Worm (Caenorhabditis elegans) whole organism, L4 larva: Measurements from ENCODE around the gene srg-34.

ENCODE experiments used
- ceh-32 ChIP-seq: sonication (generic microtip); optimal IDR thresholded peaks from 2 replicates; lab custom pipeline; 2016; ENCODE audit warnings: mild to moderate bottlenecking, missing genetic modification characterization, missing compliant biosample characterization; ENCODE audit not compliant: poor library complexity
- lin-15B ChIP-seq: fragments of 150-350 bp; sonication (generic microtip); optimal IDR thresholded peaks from 3 replicates; lab custom pipeline; 2014; ENCODE audit warnings: missing biosample characterization, missing genetic modification characterization
- mdl-1 ChIP-seq, 2 experiments: fragments of 150-350 bp in 1 of 2; sonication (generic microtip) in 1 of 2; optimal IDR thresholded peaks; 2 replicates each; lab custom pipeline; 2014 to 2017; ENCODE audit warnings: missing biosample characterization in 2 of 2, missing genetic modification characterization in 2 of 2
- nhr-41 ChIP-seq: fragments of 200-800 bp; sonication (Bioruptor generic); IDR thresholded peaks from 2 replicates; pipeline ENCODE4 v1.3.6; 2022; ENCODE audit warnings: missing genetic modification reagents, missing genetic modification characterization, missing compliant biosample characterization
- unc-62 ChIP-seq, 3 experiments: fragments of 150-350 bp in 1 of 3; sonication (generic microtip); optimal IDR thresholded peaks in 2 of 3; peaks in 1 of 3; 1 replicate in 1 of 3; 2 replicates in 2 of 3; lab custom pipeline; 2014 to 2017; ENCODE audit warnings: missing biosample characterization in 3 of 3, missing genetic modification characterization in 3 of 3, missing genetic modification reagents in 3 of 3, missing genotype in 1 of 3
- zip-2 ChIP-seq: fragments of 150-350 bp; optimal IDR thresholded peaks from 2 replicates; lab custom pipeline; 2014; ENCODE audit warnings: missing biosample characterization, missing genetic modification characterization

DNA sequence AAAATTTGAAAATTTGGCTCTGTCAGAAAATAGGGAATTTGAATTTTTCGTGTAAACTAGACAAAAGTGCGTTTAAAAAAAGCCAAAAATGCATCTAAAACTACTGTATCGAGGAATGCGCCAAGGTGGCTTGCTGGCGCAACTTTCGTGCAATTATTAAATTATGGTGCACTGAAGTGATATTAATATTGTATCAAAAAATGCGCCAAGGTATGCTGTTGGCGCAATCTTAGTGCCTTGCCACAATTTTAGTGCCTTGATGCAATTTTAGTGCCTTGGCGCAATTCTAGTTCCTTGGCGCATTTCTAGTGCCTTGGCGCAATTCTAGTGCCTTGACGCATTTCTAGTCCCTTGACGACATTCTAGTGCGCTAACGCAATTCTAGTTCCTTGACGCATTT is 10.4 kb upstream of the srg-34 start:
- TF ChIP-seq ceh-32 (tag; lab: Kevin White, UChicago) (no peak), unc-62 (GFP tag; optimal IDR thresholded peaks at IDR 0.05 in 1 of 2; lab: Kevin White, UChicago) (peak in 1 of 2 experiments; percentile 88), unc-62 (tag; optimal IDR thresholded peaks at IDR 0.05; lab: Kevin White, UChicago) (no peak), mdl-1 (tag; optimal IDR thresholded peaks at IDR 0.05; lab: Kevin White, UChicago) (no peak), lin-15B (tag; lab: Kevin White, UChicago) (no peak), zip-2 (tag; lab: Kevin White, UChicago) (no peak), nhr-41 (no peak)
